In the genomic region with DNA sequence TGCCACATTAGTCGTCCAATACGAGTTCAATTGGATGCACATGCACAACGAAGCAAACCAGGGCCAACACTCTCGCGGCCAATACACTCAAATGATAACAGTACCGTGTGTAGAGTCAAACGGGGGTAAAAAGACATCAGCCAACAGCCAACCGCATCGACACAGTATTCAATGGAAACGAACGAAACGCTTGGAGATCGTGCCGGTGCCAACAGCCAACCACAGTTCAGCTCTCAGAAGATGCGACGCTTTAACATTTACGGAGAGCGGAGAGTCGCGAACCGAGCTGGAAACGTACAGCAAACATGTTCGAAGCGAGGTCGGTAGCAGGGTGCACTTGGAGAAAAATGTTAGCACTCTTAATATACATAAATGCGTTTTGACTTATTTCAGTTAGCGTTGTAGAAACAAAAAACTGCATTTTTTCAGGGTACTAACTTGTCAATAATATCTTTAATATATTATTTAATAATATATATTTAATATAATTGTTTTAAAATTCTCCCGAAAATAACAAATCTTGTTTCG, we compare ENCODE assay signal across 1 fruit fly cellular context.
TF ChIP-seq lines count a peak whose summit lies in the region.

No protein-coding gene starts in this region.

TF ChIP-seq in whole organism, embryonic, 481 proteins besides CTCF, POLR2A, EP300 and RAD21 (continued from another document and continues in another):
- TF ChIP-seq sens (GFP tag; lab: Kevin White, UChicago) (peak; percentile 77), MBD-R2 (GFP tag; IDR thresholded peaks at IDR 0.05; lab: Robert Waterston, UW) (0 out of 2 replicates have a peak, but pooled peaks have one; percentile 38), h (optimal IDR thresholded peaks at IDR 0.05; lab: Kevin White, UChicago) (no peak), CG6689 (GFP tag; IDR thresholded peaks at IDR 0.05; lab: Robert Waterston, UW) (peak; percentile 63), p53 (GFP tag; optimal IDR thresholded peaks at IDR 0.05; lab: Kevin White, UChicago) (no peak), ERR (GFP tag; optimal IDR thresholded peaks at IDR 0.05; lab: Kevin White, UChicago) (no peak), Fer3 (tag; optimal IDR thresholded peaks at IDR 0.05; lab: Kevin White, UChicago) (no peak), HLH4C (GFP tag; IDR thresholded peaks at IDR 0.05; lab: Robert Waterston, UW; ENCODE audit: partially characterized antibody) (no peak), dmrt11E (tag; optimal IDR thresholded peaks at IDR 0.05; lab: Kevin White, UChicago) (peak; percentile 87), sna (GFP tag; IDR thresholded peaks at IDR 0.05; lab: Robert Waterston, UW; ENCODE audit: partially characterized antibody) (no peak), z (GFP tag; IDR thresholded peaks at IDR 0.05; lab: Robert Waterston, UW) (no peak), CG9876 (GFP tag; optimal IDR thresholded peaks at IDR 0.05; lab: Kevin White, UChicago) (no peak), vnd (GFP tag; IDR thresholded peaks at IDR 0.05; lab: Robert Waterston, UW; ENCODE audit: partially characterized antibody) (no peak), Kr (GFP tag; optimal IDR thresholded peaks at IDR 0.05; lab: Kevin White, UChicago) (no peak), pb (GFP tag; optimal IDR thresholded peaks at IDR 0.05; lab: Kevin White, UChicago) (no peak), CG4707 (GFP tag; optimal IDR thresholded peaks at IDR 0.05; lab: Kevin White, UChicago) (no peak), CG3065 (GFP tag; optimal IDR thresholded peaks at IDR 0.05; lab: Kevin White, UChicago) (no peak), Doc2 (GFP tag; IDR thresholded peaks at IDR 0.05; lab: Robert Waterston, UW) (no peak), dpn (GFP tag; optimal IDR thresholded peaks at IDR 0.05; lab: Kevin White, UChicago) (peak in 1 of 2 experiments; percentile 66), Dbx (GFP tag; IDR thresholded peaks at IDR 0.05; lab: Robert Waterston, UW) (no peak), CG10431 (GFP tag; optimal IDR thresholded peaks at IDR 0.05; lab: Kevin White, UChicago) (peak; percentile 19), kni (GFP tag; optimal IDR thresholded peaks at IDR 0.05; lab: Kevin White, UChicago) (no peak), Ets97D (GFP tag; optimal IDR thresholded peaks at IDR 0.05; lab: Kevin White, UChicago) (no peak), pnt (GFP tag; optimal IDR thresholded peaks at IDR 0.05; lab: Kevin White, UChicago) (no peak), CG8290 (GFP tag; optimal IDR thresholded peaks at IDR 0.05; lab: Kevin White, UChicago) (peak; percentile 58), CG8290 (tag; optimal IDR thresholded peaks at IDR 0.05; lab: Kevin White, UChicago) (no peak), hbn (GFP tag; IDR thresholded peaks at IDR 0.05; lab: Robert Waterston, UW; ENCODE audit: partially characterized antibody) (no peak), CG6654 (GFP tag; optimal IDR thresholded peaks at IDR 0.05; lab: Kevin White, UChicago) (no peak), ash1 (GFP tag; optimal IDR thresholded peaks at IDR 0.05; lab: Kevin White, UChicago) (no peak), CG34224 (GFP tag; IDR thresholded peaks at IDR 0.05; lab: Robert Waterston, UW; ENCODE audit: partially characterized antibody) (no peak), CG8944 (GFP tag; optimal IDR thresholded peaks at IDR 0.05; lab: Kevin White, UChicago) (no peak), CG4282 (GFP tag; optimal IDR thresholded peaks at IDR 0.05; lab: Kevin White, UChicago) (no peak), MESR4 (GFP tag; optimal IDR thresholded peaks at IDR 0.05; lab: Kevin White, UChicago) (no peak), ap (GFP tag; IDR thresholded peaks at IDR 0.05; lab: Robert Waterston, UW) (0 out of 2 replicates have a peak, but pooled peaks have one; percentile 29), E2f2 (GFP tag; IDR thresholded peaks at IDR 0.05; lab: Robert Waterston, UW) (no peak; the same call in 1 of the 2 replicates), ci (GFP tag; IDR thresholded peaks at IDR 0.05; lab: Robert Waterston, UW) (peak; percentile 77), cwo (GFP tag; optimal IDR thresholded peaks at IDR 0.05; lab: Kevin White, UChicago) (no peak), Ssrp (tag; optimal IDR thresholded peaks at IDR 0.05; lab: Kevin White, UChicago) (no peak), slbo (GFP tag; IDR thresholded peaks at IDR 0.05; lab: Robert Waterston, UW) (peak; percentile 70), CG12391 (tag; optimal IDR thresholded peaks at IDR 0.05; lab: Kevin White, UChicago) (peak; percentile 82), caup (GFP tag; optimal IDR thresholded peaks at IDR 0.05; lab: Kevin White, UChicago; ENCODE audit: severe bottlenecking) (peak; percentile 38), MTF-1 (GFP tag; optimal IDR thresholded peaks at IDR 0.05; lab: Kevin White, UChicago; ENCODE audit: borderline replicate concordance) (peak; percentile 31), Nf-YA (GFP tag; IDR thresholded peaks at IDR 0.05; lab: Robert Waterston, UW) (peak; percentile 71), ro (GFP tag; IDR thresholded peaks at IDR 0.05; lab: Robert Waterston, UW) (no peak), Hand (GFP tag; optimal IDR thresholded peaks at IDR 0.05; lab: Kevin White, UChicago) (no peak), CG7556 (GFP tag; optimal IDR thresholded peaks at IDR 0.05; lab: Kevin White, UChicago) (no peak), sd (tag; optimal IDR thresholded peaks at IDR 0.05; lab: Kevin White, UChicago) (no peak), CG17568 (GFP tag; optimal IDR thresholded peaks at IDR 0.05; lab: Kevin White, UChicago) (no peak), trem (tag; optimal IDR thresholded peaks at IDR 0.05; lab: Kevin White, UChicago) (peak; percentile 71), CG13624 (GFP tag; optimal IDR thresholded peaks at IDR 0.05; lab: Kevin White, UChicago) (no peak), Side (GFP tag; optimal IDR thresholded peaks at IDR 0.05; lab: Kevin White, UChicago) (no peak), Spps (tag; optimal IDR thresholded peaks at IDR 0.05; lab: Kevin White, UChicago) (peak; percentile 70), dmrt99B (tag; optimal IDR thresholded peaks at IDR 0.05; lab: Kevin White, UChicago) (no peak), CG18476 (GFP tag; optimal IDR thresholded peaks at IDR 0.05; lab: Kevin White, UChicago) (no peak), CG7372 (GFP tag; IDR thresholded peaks at IDR 0.05; lab: Robert Waterston, UW) (no peak), CG33213 (GFP tag; optimal IDR thresholded peaks at IDR 0.05; lab: Kevin White, UChicago) (no peak), schlank (tag; optimal IDR thresholded peaks at IDR 0.05; lab: Kevin White, UChicago) (no peak), Jarid2 (GFP tag; optimal IDR thresholded peaks at IDR 0.05; lab: Kevin White, UChicago) (peak; percentile 56), Myb (GFP tag; optimal IDR thresholded peaks at IDR 0.05; lab: Kevin White, UChicago) (no peak), sug (tag; optimal IDR thresholded peaks at IDR 0.05; lab: Kevin White, UChicago) (no peak), tna (GFP tag; IDR thresholded peaks at IDR 0.05; lab: Robert Waterston, UW; ENCODE audit: partially characterized antibody) (no peak), bcd (GFP tag; optimal IDR thresholded peaks at IDR 0.05; lab: Kevin White, UChicago) (peak; percentile 64), nerfin-1 (tag; optimal IDR thresholded peaks at IDR 0.05; lab: Kevin White, UChicago) (no peak), esg (GFP tag; conservative IDR thresholded peaks at IDR 0.05; lab: Robert Waterston, UW) (peak; percentile 65), her (GFP tag; optimal IDR thresholded peaks at IDR 0.05; lab: Kevin White, UChicago) (no peak), cad (GFP tag; optimal IDR thresholded peaks at IDR 0.05; lab: Kevin White, UChicago) (no peak), CG10979 (tag; optimal IDR thresholded peaks at IDR 0.05; lab: Kevin White, UChicago) (peak; percentile 85), bbx (GFP tag; IDR thresholded peaks at IDR 0.05; lab: Robert Waterston, UW; ENCODE audit: partially characterized antibody) (no peak), CG18599 (GFP tag; optimal IDR thresholded peaks at IDR 0.05; lab: Kevin White, UChicago) (no peak), CG12299 (tag; optimal IDR thresholded peaks at IDR 0.05; lab: Kevin White, UChicago) (no peak), bsh (GFP tag; optimal IDR thresholded peaks at IDR 0.05; lab: Kevin White, UChicago) (peak; percentile 50 to 86), ssp (GFP tag; IDR thresholded peaks at IDR 0.05; lab: Robert Waterston, UW) (peak; percentile 38; the same call in 1 of the 2 replicates), CG2202 (tag; optimal IDR thresholded peaks at IDR 0.05; lab: Kevin White, UChicago) (peak; percentile 52), CG11093 (GFP tag; IDR thresholded peaks at IDR 0.05; lab: Robert Waterston, UW) (no peak), Sry-δ (GFP tag; optimal IDR thresholded peaks at IDR 0.05; lab: Kevin White, UChicago) (no peak), CG6791 (GFP tag; IDR thresholded peaks at IDR 0.05; lab: Robert Waterston, UW; ENCODE audit: partially characterized antibody) (no peak), CG18619 (GFP tag; optimal IDR thresholded peaks at IDR 0.05; lab: Kevin White, UChicago) (peak; percentile 45), CG16779 (GFP tag; IDR thresholded peaks at IDR 0.05; lab: Robert Waterston, UW) (no peak), row (GFP tag; IDR thresholded peaks at IDR 0.05; lab: Robert Waterston, UW) (peak; percentile 86; the same call in 2 of the 3 replicates), CrebB (tag; optimal IDR thresholded peaks at IDR 0.05; lab: Kevin White, UChicago) (no peak), otp (GFP tag; IDR thresholded peaks at IDR 0.05; lab: Robert Waterston, UW) (peak; percentile 57; the same call in 1 of the 3 replicates), Hsf (GFP tag; optimal IDR thresholded peaks at IDR 0.05; lab: Kevin White, UChicago) (peak; percentile 30), NFAT (GFP tag; IDR thresholded peaks at IDR 0.05; lab: Robert Waterston, UW) (peak; percentile 44; the same call in 1 of the 2 replicates), CG4360 (GFP tag; IDR thresholded peaks at IDR 0.05; lab: Robert Waterston, UW) (0 out of 2 replicates have a peak, but pooled peaks have one; percentile 8), CG43689 (GFP tag; IDR thresholded peaks at IDR 0.05; lab: Robert Waterston, UW) (no peak), Xbp1 (GFP tag; optimal IDR thresholded peaks at IDR 0.05; lab: Kevin White, UChicago) (peak; percentile 67), Oli (tag; optimal IDR thresholded peaks at IDR 0.05; lab: Kevin White, UChicago) (peak; percentile 70), phol (tag; optimal IDR thresholded peaks at IDR 0.05; lab: Kevin White, UChicago) (peak; percentile 82), dati (GFP tag; IDR thresholded peaks at IDR 0.05; lab: Robert Waterston, UW) (peak; percentile 35; the same call in 1 of the 2 replicates), Ets65A (GFP tag; lab: Kevin White, UChicago) (peak; percentile 41), CG4328 (GFP tag; optimal IDR thresholded peaks at IDR 0.05; lab: Kevin White, UChicago) (peak; percentile 9), maf-S (GFP tag; optimal IDR thresholded peaks at IDR 0.05; lab: Kevin White, UChicago) (no peak), CG3995 (GFP tag; optimal IDR thresholded peaks at IDR 0.05; lab: Kevin White, UChicago) (no peak), ac (GFP tag; optimal IDR thresholded peaks at IDR 0.05; lab: Kevin White, UChicago) (peak; percentile 40), D19A (tag; optimal IDR thresholded peaks at IDR 0.05; lab: Kevin White, UChicago) (peak; percentile 69), CG16815 (GFP tag; optimal IDR thresholded peaks at IDR 0.05; lab: Kevin White, UChicago) (peak; percentile 31), CG11695 (GFP tag; IDR thresholded peaks at IDR 0.05; lab: Robert Waterston, UW) (no peak; the same call in 1 of the 3 replicates), CG9609 (GFP tag; optimal IDR thresholded peaks at IDR 0.05; lab: Kevin White, UChicago) (no peak), chm (GFP tag; IDR thresholded peaks at IDR 0.05; lab: Robert Waterston, UW) (no peak), Meics (GFP tag; optimal IDR thresholded peaks at IDR 0.05; lab: Kevin White, UChicago) (peak; percentile 64), Xrp1 (GFP tag; IDR thresholded peaks at IDR 0.05; lab: Robert Waterston, UW) (peak; percentile 86), gsb-n (tag; optimal IDR thresholded peaks at IDR 0.05; lab: Kevin White, UChicago) (peak; percentile 75), dan (GFP tag; IDR thresholded peaks at IDR 0.05; lab: Robert Waterston, UW) (no peak), CG14860 (GFP tag; IDR thresholded peaks at IDR 0.05; lab: Robert Waterston, UW; ENCODE audit: partially characterized antibody) (no peak), jigr1 (GFP tag; IDR thresholded peaks at IDR 0.05; lab: Robert Waterston, UW) (no peak), CG4617 (GFP tag; optimal IDR thresholded peaks at IDR 0.05; lab: Kevin White, UChicago; ENCODE audit: borderline replicate concordance) (no peak), CG14965 (GFP tag; optimal IDR thresholded peaks at IDR 0.05; lab: Kevin White, UChicago; ENCODE audit: borderline replicate concordance) (no peak), CG18011 (GFP tag; optimal IDR thresholded peaks at IDR 0.05; lab: Kevin White, UChicago) (no peak), Opbp (GFP tag; IDR thresholded peaks at IDR 0.05; lab: Robert Waterston, UW; ENCODE audit: partially characterized antibody) (no peak), twi (tag; optimal IDR thresholded peaks at IDR 0.05; lab: Kevin White, UChicago) (peak; percentile 13), CG17612 (GFP tag; IDR thresholded peaks at IDR 0.05; lab: Robert Waterston, UW) (no peak), grau (tag; optimal IDR thresholded peaks at IDR 0.05; lab: Kevin White, UChicago) (peak; percentile 71), repo (GFP tag; optimal IDR thresholded peaks at IDR 0.05; lab: Kevin White, UChicago) (no peak), az2 (GFP tag; optimal IDR thresholded peaks at IDR 0.05; lab: Kevin White, UChicago) (peak; percentile 67), ham (GFP tag; IDR thresholded peaks at IDR 0.05; lab: Robert Waterston, UW) (no peak), ATbp (GFP tag; optimal IDR thresholded peaks at IDR 0.05; lab: Kevin White, UChicago) (peak; percentile 58), yki (optimal IDR thresholded peaks at IDR 0.05; lab: Kevin White, UChicago) (peak; percentile 1), CG2889 (GFP tag; IDR thresholded peaks at IDR 0.05; lab: Robert Waterston, UW) (no peak), Sox100B (GFP tag; optimal IDR thresholded peaks at IDR 0.05; lab: Kevin White, UChicago) (peak; percentile 56), salm (tag; optimal IDR thresholded peaks at IDR 0.05; lab: Kevin White, UChicago) (no peak), oc (tag; optimal IDR thresholded peaks at IDR 0.05; lab: Kevin White, UChicago) (peak; percentile 71), CG10462 (GFP tag; optimal IDR thresholded peaks at IDR 0.05; lab: Kevin White, UChicago) (peak; percentile 16), CG10321 (GFP tag; IDR thresholded peaks at IDR 0.05; lab: Robert Waterston, UW) (peak; percentile 11; the same call in 1 of the 2 replicates), klu (GFP tag; IDR thresholded peaks at IDR 0.05; lab: Robert Waterston, UW) (no peak), so (GFP tag; IDR thresholded peaks at IDR 0.05; lab: Robert Waterston, UW) (peak; percentile 60; the same call in 1 of the 3 replicates), CG5953 (GFP tag; IDR thresholded peaks at IDR 0.05; lab: Robert Waterston, UW) (no peak)
